Fruit fly (Drosophila melanogaster): Measurements from ENCODE around the gene CG6959.

dm6 chr3R:11773999-11774397, 95.3 kb downstream of the CG6959 start:
- no peak for TF ChIP-seq CG8478 (optimal IDR thresholded peaks at IDR 0.05)
- no peak for TF ChIP-seq CTCF (optimal IDR thresholded peaks at IDR 0.05)

Data from S2 (cell line).